Worm (Caenorhabditis elegans): ENCODE results near the gene srbc-17.

DNA sequence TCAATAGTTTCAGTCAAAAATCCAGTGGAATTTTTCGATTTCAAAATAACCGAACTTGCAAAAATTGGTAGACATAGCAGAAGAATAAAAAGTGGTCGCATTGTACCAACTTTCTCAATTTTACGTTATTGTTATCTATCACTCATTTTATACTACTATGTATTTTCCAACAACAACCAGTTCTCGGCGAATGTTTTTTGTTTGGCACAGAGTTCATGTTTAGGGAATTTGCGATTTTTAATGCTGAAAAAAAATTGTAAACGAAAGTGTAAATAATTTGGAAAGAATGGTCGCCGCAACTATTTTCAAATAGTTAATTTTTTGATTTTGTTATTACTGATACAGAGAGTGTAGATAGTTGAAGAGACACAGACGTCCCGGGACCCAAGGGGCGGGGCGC lies 28.1 kb upstream of the srbc-17 start, which contains the start of gene C45H4.21:
- no peak for TF ChIP-seq gei-8 (GFP tag; optimal IDR thresholded peaks at IDR 0.05)
- no peak for TF ChIP-seq nhr-76 (tag; optimal IDR thresholded peaks at IDR 0.05)
- TF ChIP-seq madf-5 (GFP tag; IDR thresholded peaks at IDR 0.05), result no peak
- no peak for TF ChIP-seq lin-13 (GFP tag; optimal IDR thresholded peaks at IDR 0.05)
- no peak for TF ChIP-seq nhr-10 (tag; optimal IDR thresholded peaks at IDR 0.05)
- TF ChIP-seq zfp-2 (tag; optimal IDR thresholded peaks at IDR 0.05), result no peak
- no peak for TF ChIP-seq pha-4 (GFP tag; IDR thresholded peaks at IDR 0.05)
- no peak for TF ChIP-seq pha-4 (tag; optimal IDR thresholded peaks at IDR 0.05)
- TF ChIP-seq hif-1 (tag; optimal IDR thresholded peaks at IDR 0.05), result no peak
- TF ChIP-seq F37D6.2 (tag; optimal IDR thresholded peaks at IDR 0.05), result no peak

Measured in whole organism, L4 larva.